Fruit fly (Drosophila melanogaster): ENCODE data around the gene Sbat.

Gene Sbat

dm6 chr2L:2897024-2897549, 18.9 kb downstream of the Sbat start (continued):
- peak; percentile 34 for TF ChIP-seq zfh2 (GFP tag; optimal IDR thresholded peaks at IDR 0.05)
- peak; percentile 81 for TF ChIP-seq ken (GFP tag; IDR thresholded peaks at IDR 0.05)
- TF ChIP-seq Nf-YA (GFP tag; IDR thresholded peaks at IDR 0.05) = peak; percentile 66
- TF ChIP-seq Trl (optimal IDR thresholded peaks at IDR 0.05) = peak in 1 of 2 experiments; percentile 5
- peak; percentile 85 for TF ChIP-seq Trl (GFP tag; optimal IDR thresholded peaks at IDR 0.05)
- TF ChIP-seq CG9609 (GFP tag; optimal IDR thresholded peaks at IDR 0.05) = peak; percentile 90
- peak; percentile 86 to 89 for TF ChIP-seq Pdp1 (GFP tag; optimal IDR thresholded peaks at IDR 0.05)
- no peak for TF ChIP-seq hth (optimal IDR thresholded peaks at IDR 0.05)
- TF ChIP-seq kay (GFP tag; optimal IDR thresholded peaks at IDR 0.05) = peak; percentile 79
- peak; percentile 90 for TF ChIP-seq Antp (GFP tag; optimal IDR thresholded peaks at IDR 0.05)
- peak; percentile 60 for TF ChIP-seq oc (tag; optimal IDR thresholded peaks at IDR 0.05)
- no peak for TF ChIP-seq CG16813 (GFP tag; IDR thresholded peaks at IDR 0.05; ENCODE audit: partially characterized antibody)
- no peak for TF ChIP-seq cas (GFP tag; IDR thresholded peaks at IDR 0.05)
- peak; percentile 46; the same call in 1 of the 2 replicates for TF ChIP-seq CG11085 (GFP tag; IDR thresholded peaks at IDR 0.05)
- TF ChIP-seq CG12744 (GFP tag; optimal IDR thresholded peaks at IDR 0.05) = peak; percentile 66
- peak; percentile 64 for TF ChIP-seq CG7745 (tag; optimal IDR thresholded peaks at IDR 0.05)
- peak; percentile 81 for TF ChIP-seq Mad (GFP tag; optimal IDR thresholded peaks at IDR 0.05)
- no peak for TF ChIP-seq Dfd (GFP tag; optimal IDR thresholded peaks at IDR 0.05)
- TF ChIP-seq D19A (tag; optimal IDR thresholded peaks at IDR 0.05) = peak; percentile 63
- peak; percentile 83 for TF ChIP-seq disco-r (GFP tag; optimal IDR thresholded peaks at IDR 0.05)
- peak; percentile 70 for TF ChIP-seq NFAT (GFP tag; IDR thresholded peaks at IDR 0.05)
- TF ChIP-seq CG17568 (GFP tag; optimal IDR thresholded peaks at IDR 0.05) = peak; percentile 57
- TF ChIP-seq CG17829 (tag; optimal IDR thresholded peaks at IDR 0.05) = peak; percentile 69
- no peak for TF ChIP-seq CG17186 (GFP tag; optimal IDR thresholded peaks at IDR 0.05)
- no peak for TF ChIP-seq pan (optimal IDR thresholded peaks at IDR 0.05)
- TF ChIP-seq pan (GFP tag; optimal IDR thresholded peaks at IDR 0.05 in 1 of 2, IDR thresholded peaks at IDR 0.05 in 1 of 2) = peak in 1 of 2 experiments; percentile 85
- TF ChIP-seq ham (GFP tag; IDR thresholded peaks at IDR 0.05) = no peak
- TF ChIP-seq CG16863 (GFP tag; optimal IDR thresholded peaks at IDR 0.05) = peak; percentile 86
- peak; percentile 77 for TF ChIP-seq CG11093 (GFP tag; IDR thresholded peaks at IDR 0.05)
- TF ChIP-seq ind (GFP tag; optimal IDR thresholded peaks at IDR 0.05) = peak; percentile 80
- TF ChIP-seq sc (optimal IDR thresholded peaks at IDR 0.05) = no peak
- TF ChIP-seq sc (GFP tag; optimal IDR thresholded peaks at IDR 0.05) = peak; percentile 77
- TF ChIP-seq CG10267 (tag; optimal IDR thresholded peaks at IDR 0.05) = peak; percentile 56
- TF ChIP-seq chif (GFP tag; optimal IDR thresholded peaks at IDR 0.05) = peak; percentile 91
- TF ChIP-seq Drgx (GFP tag; IDR thresholded peaks at IDR 0.05) = peak; percentile 88
- TF ChIP-seq CG15601 (tag; optimal IDR thresholded peaks at IDR 0.05) = no peak
- peak; percentile 41 for TF ChIP-seq CG8290 (GFP tag; optimal IDR thresholded peaks at IDR 0.05)
- no peak for TF ChIP-seq CG8290 (tag; optimal IDR thresholded peaks at IDR 0.05)
- TF ChIP-seq Hmx (GFP tag; optimal IDR thresholded peaks at IDR 0.05) = peak; percentile 22
- TF ChIP-seq Doc2 (GFP tag; IDR thresholded peaks at IDR 0.05) = peak; percentile 22; the same call in 1 of the 2 replicates
- no peak for TF ChIP-seq CG10543 (GFP tag; optimal IDR thresholded peaks at IDR 0.05)
- no peak for TF ChIP-seq CG13894 (tag; optimal IDR thresholded peaks at IDR 0.05)
- TF ChIP-seq crol (GFP tag; IDR thresholded peaks at IDR 0.05) = peak; percentile 61
- no peak for TF ChIP-seq tap (tag; optimal IDR thresholded peaks at IDR 0.05)
- TF ChIP-seq CG1602 (GFP tag; optimal IDR thresholded peaks at IDR 0.05) = peak; percentile 86
- TF ChIP-seq slbo (GFP tag; IDR thresholded peaks at IDR 0.05) = peak; percentile 82
- TF ChIP-seq maf-S (GFP tag; optimal IDR thresholded peaks at IDR 0.05) = peak; percentile 71
- TF ChIP-seq Dref (GFP tag; IDR thresholded peaks at IDR 0.05) = no peak
- TF ChIP-seq Sry-β (GFP tag; optimal IDR thresholded peaks at IDR 0.05) = peak; percentile 7
- no peak for TF ChIP-seq CG9215 (GFP tag; IDR thresholded peaks at IDR 0.05)
- peak; percentile 91 for TF ChIP-seq NC2β (GFP tag; optimal IDR thresholded peaks at IDR 0.05)
- TF ChIP-seq CG3163 (GFP tag; optimal IDR thresholded peaks at IDR 0.05) = peak; percentile 52
- TF ChIP-seq CG16779 (GFP tag; IDR thresholded peaks at IDR 0.05) = 0 out of 2 replicates have a peak, but pooled peaks have one; percentile 46
